Worm (Caenorhabditis elegans) whole organism, L3 larva: ENCODE data around the gene lido-12.
A peak's percentile ranks its signal among the peaks of the same experiment; 100 is the strongest.

Source experiments
- ZK546.5 ChIP-seq: sonication (generic microtip); optimal IDR thresholded peaks from 2 replicates; lab custom pipeline; 2017; ENCODE audit warnings: missing biosample characterization, missing genetic modification characterization
- ama-1 ChIP-seq: fragments of 150-350 bp; optimal IDR thresholded peaks from 2 replicates; lab custom pipeline; 2018
- ceh-28 ChIP-seq: fragments of 150-350 bp; optimal IDR thresholded peaks from 2 replicates; lab custom pipeline; 2014; ENCODE audit warnings: missing biosample characterization, missing genetic modification reagents, missing genetic modification characterization
- ceh-9 ChIP-seq: sonication (generic microtip); optimal IDR thresholded peaks from 2 replicates; lab custom pipeline; 2018; ENCODE audit warnings: missing biosample characterization, missing genetic modification characterization
- daf-12 ChIP-seq: fragments of 150-350 bp; optimal IDR thresholded peaks from 2 replicates; lab custom pipeline; 2014; ENCODE audit warnings: missing biosample characterization, missing genetic modification reagents, missing genetic modification characterization
- egl-27 ChIP-seq: sonication (generic microtip); optimal IDR thresholded peaks from 4 replicates; lab custom pipeline; 2017; ENCODE audit warnings: missing biosample characterization, missing genetic modification reagents, missing genetic modification characterization
- egl-5 ChIP-seq: fragments of 150-350 bp; optimal IDR thresholded peaks from 2 replicates; lab custom pipeline; 2017; ENCODE audit warnings: missing biosample characterization, missing genetic modification reagents, missing genetic modification characterization, inconsistent platforms
- elt-1 ChIP-seq: fragments of 150-350 bp; optimal IDR thresholded peaks from 2 replicates; lab custom pipeline; 2014; ENCODE audit warnings: missing biosample characterization, missing genetic modification characterization
- elt-2 ChIP-seq: sonication (generic microtip); optimal IDR thresholded peaks from 2 replicates; lab custom pipeline; 2016; ENCODE audit warnings: missing genetic modification reagents, mild to moderate bottlenecking, missing genetic modification characterization, missing compliant biosample characterization
- fos-1 ChIP-seq: fragments of 150-350 bp; optimal IDR thresholded peaks from 2 replicates; lab custom pipeline; 2014; ENCODE audit warnings: missing biosample characterization, missing genetic modification characterization
- hmg-11 ChIP-seq: sonication (generic microtip); optimal IDR thresholded peaks from 2 replicates; lab custom pipeline; 2016; ENCODE audit warnings: missing genetic modification characterization, missing compliant biosample characterization
- jun-1 ChIP-seq: fragments of 150-350 bp; optimal IDR thresholded peaks from 2 replicates; lab custom pipeline; 2014; ENCODE audit warnings: missing biosample characterization, missing genetic modification reagents, missing genetic modification characterization
- lin-39 ChIP-seq: fragments of 150-350 bp; optimal IDR thresholded peaks from 2 replicates; lab custom pipeline; 2018; ENCODE audit warnings: missing biosample characterization, missing genetic modification reagents, missing genetic modification characterization
- lsy-12 ChIP-seq: sonication (generic microtip); optimal IDR thresholded peaks from 2 replicates; lab custom pipeline; 2016; ENCODE audit warnings: mild to moderate bottlenecking, missing genetic modification characterization, missing compliant biosample characterization
- mml-1 ChIP-seq: fragments of 150-350 bp; sonication (generic microtip); optimal IDR thresholded peaks from 3 replicates; lab custom pipeline; 2014; ENCODE audit warnings: missing biosample characterization, missing genetic modification characterization
- nfya-1 ChIP-seq: sonication (generic microtip); optimal IDR thresholded peaks from 2 replicates; lab custom pipeline; 2017; ENCODE audit warnings: missing genetic modification characterization, mild to moderate bottlenecking, missing compliant biosample characterization, antibody characterized with exemption, moderate library complexity; ENCODE audit not compliant: insufficient read depth
- nhr-12 ChIP-seq: fragments of 150-350 bp; optimal IDR thresholded peaks from 2 replicates; lab custom pipeline; 2014; ENCODE audit warnings: missing biosample characterization, missing genetic modification characterization
- nhr-23 ChIP-seq: fragments of 150-350 bp; optimal IDR thresholded peaks from 2 replicates; lab custom pipeline; 2014; ENCODE audit warnings: missing biosample characterization, missing genetic modification reagents, missing genetic modification characterization
- nhr-43 ChIP-seq: sonication (generic microtip); optimal IDR thresholded peaks from 2 replicates; lab custom pipeline; 2016; ENCODE audit warnings: mild to moderate bottlenecking, missing genetic modification characterization, missing compliant biosample characterization; ENCODE audit not compliant: poor library complexity, severe bottlenecking
- nhr-67 ChIP-seq: fragments of 150-350 bp; optimal IDR thresholded peaks from 2 replicates; lab custom pipeline; 2014; ENCODE audit warnings: missing biosample characterization, missing genetic modification characterization
- nhr-76 ChIP-seq: fragments of 150-350 bp; sonication (generic microtip); optimal IDR thresholded peaks from 5 replicates; lab custom pipeline; 2014; ENCODE audit warnings: missing biosample characterization, missing genetic modification characterization
- pha-4 ChIP-seq: fragments of 150-350 bp; optimal IDR thresholded peaks from 2 replicates; lab custom pipeline; 2014; ENCODE audit warnings: missing biosample characterization, missing genetic modification reagents, missing genetic modification characterization
- sea-2 ChIP-seq: fragments of 150-350 bp; sonication (generic microtip); optimal IDR thresholded peaks from 4 replicates; lab custom pipeline; 2014; ENCODE audit warnings: missing biosample characterization, missing genetic modification reagents, missing genetic modification characterization
- skn-1 ChIP-seq: fragments of 150-350 bp; optimal IDR thresholded peaks from 2 replicates; lab custom pipeline; 2014; ENCODE audit warnings: missing biosample characterization, missing genetic modification characterization
- tbx-2 ChIP-seq: sonication (generic microtip); optimal IDR thresholded peaks from 2 replicates; lab custom pipeline; 2016; ENCODE audit warnings: mild to moderate bottlenecking, missing genetic modification characterization, missing compliant biosample characterization
- unc-62 ChIP-seq: fragments of 150-350 bp; sonication (generic microtip); optimal IDR thresholded peaks from 4 replicates; lab custom pipeline; 2014; ENCODE audit warnings: missing biosample characterization, missing genetic modification reagents, missing genetic modification characterization
- zag-1 ChIP-seq: fragments of 150-350 bp; optimal IDR thresholded peaks from 2 replicates; lab custom pipeline; 2014; ENCODE audit warnings: missing biosample characterization, missing genetic modification characterization

lido-12 gene

ce11 chrII:3054622-3055021, 49.0 kb downstream of the lido-12 start:
- TF ChIP-seq elt-1 (tag; lab: Kevin White, UChicago) (no peak), jun-1 (tag; lab: Kevin White, UChicago) (no peak), hmg-11 (tag; lab: Kevin White, UChicago) (peak; percentile 72), unc-62 (GFP tag; lab: Kevin White, UChicago) (no peak), sea-2 (no peak), zag-1 (tag; lab: Kevin White, UChicago) (no peak), egl-27 (no peak), nhr-12 (tag; lab: Kevin White, UChicago) (no peak), lin-39 (tag; lab: Kevin White, UChicago) (peak; percentile 30)

ce11 chrII:3055531-3055930, 49.9 kb downstream of the lido-12 start:
- no peak for TF ChIP-seq nhr-23
- no peak for TF ChIP-seq nhr-76 (tag; lab: Kevin White, UChicago)
- TF ChIP-seq pha-4 (tag; lab: Kevin White, UChicago) = no peak
- no peak for TF ChIP-seq elt-1 (tag; lab: Kevin White, UChicago)
- no peak for TF ChIP-seq skn-1 (tag; lab: Kevin White, UChicago)
- TF ChIP-seq nfya-1 = peak; percentile 46
- TF ChIP-seq unc-62 (GFP tag; lab: Kevin White, UChicago) = no peak
- no peak for TF ChIP-seq egl-27
- peak; percentile 18 for TF ChIP-seq hmg-11 (tag; lab: Kevin White, UChicago)
- no peak for TF ChIP-seq daf-12 (tag; lab: Kevin White, UChicago)
- no peak for TF ChIP-seq egl-5 (tag; lab: Kevin White, UChicago)
- TF ChIP-seq lin-39 (tag; lab: Kevin White, UChicago) = peak; percentile 76
- TF ChIP-seq ama-1 (lab: Kevin White, UChicago) = no peak
- no peak for TF ChIP-seq ceh-28 (tag; lab: Kevin White, UChicago)
- TF ChIP-seq tbx-2 = no peak
- TF ChIP-seq nhr-67 = no peak
- TF ChIP-seq ceh-9 = no peak
- TF ChIP-seq nhr-43 (tag; lab: Kevin White, UChicago) = no peak
- no peak for TF ChIP-seq elt-2 (tag; lab: Kevin White, UChicago)

ce11 chrII:3056266-3056872, 50.8 kb downstream of the lido-12 start, which contains the start of gene lin-8:
Gene lin-8, plus strand, starts transcription at chrII:3056822.
- TF ChIP-seq nhr-23 (no peak), nfya-1 (no peak), hmg-11 (tag; lab: Kevin White, UChicago) (no peak), lsy-12 (no peak), egl-5 (tag; lab: Kevin White, UChicago) (no peak), ZK546.5 (no peak), mml-1 (tag; lab: Kevin White, UChicago) (no peak), nhr-43 (tag; lab: Kevin White, UChicago) (no peak), fos-1 (tag; lab: Kevin White, UChicago) (no peak)
